Worm (Caenorhabditis elegans): ENCODE measurements around the gene taap-1.
A peak's percentile ranks its signal among the peaks of the same experiment; 100 is the strongest.

Gene taap-1

DNA sequence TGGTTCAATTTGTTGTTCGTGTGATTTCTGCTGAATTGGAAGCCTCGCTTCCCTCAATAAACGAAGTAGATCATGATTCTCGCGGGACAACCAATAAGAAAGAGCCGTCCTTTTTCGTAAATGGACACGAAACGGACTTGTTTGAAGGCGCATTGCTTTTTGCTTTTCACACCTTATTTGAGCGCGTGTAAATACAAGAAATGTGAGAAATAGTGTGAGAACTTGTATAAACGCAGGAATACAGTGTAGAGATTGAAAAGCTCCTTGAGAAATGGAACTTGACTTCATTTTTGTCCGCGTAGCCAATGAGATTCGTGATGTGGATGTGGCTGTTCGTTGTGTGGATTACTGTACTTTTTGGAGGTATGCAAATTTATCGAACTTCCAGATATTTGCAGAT, 37.0 kb upstream of the taap-1 start, which contains the start of gene cht-2:
cht-2 (plus strand) TSS at position 301 of the 400 bp plus-strand sequence.
- TF ChIP-seq nhr-76 (tag; optimal IDR thresholded peaks at IDR 0.05) (no peak), tbx-2 (tag; optimal IDR thresholded peaks at IDR 0.05) (no peak), sea-2 (GFP tag; optimal IDR thresholded peaks at IDR 0.05) (no peak), fkh-2 (tag; optimal IDR thresholded peaks at IDR 0.05) (no peak), elt-2 (tag; optimal IDR thresholded peaks at IDR 0.05) (no peak), unc-62 (GFP tag; optimal IDR thresholded peaks at IDR 0.05) (no peak), nhr-11 (tag; optimal IDR thresholded peaks at IDR 0.05) (no peak), daf-12 (tag; optimal IDR thresholded peaks at IDR 0.05) (no peak)

DNA sequence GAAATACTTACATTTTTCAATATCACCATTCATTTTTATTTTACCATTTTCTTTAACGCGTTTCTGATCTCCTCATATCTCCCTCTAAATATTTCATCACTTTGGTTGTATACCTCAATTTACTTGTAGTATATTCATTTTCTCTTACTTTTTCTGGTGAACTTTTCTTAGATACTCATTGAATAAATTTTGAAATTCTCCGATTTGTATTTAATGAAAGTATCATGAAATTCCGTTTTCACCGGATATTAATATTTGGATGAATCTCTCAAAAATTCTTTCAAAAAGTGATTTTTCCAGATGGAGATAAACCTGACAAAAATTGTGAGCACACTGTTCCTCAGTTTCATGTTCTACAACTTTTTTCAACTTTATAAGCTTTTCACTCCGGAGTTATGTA, 34.5 kb upstream of the taap-1 start, which contains the start of gene T13H5.8:
T13H5.8 (plus strand) TSS at position 301 of the 400 bp plus-strand sequence.
- TF ChIP-seq lsy-12 (tag; optimal IDR thresholded peaks at IDR 0.05) (no peak), nhr-43 (tag; optimal IDR thresholded peaks at IDR 0.05; ENCODE audit: poor library complexity, severe bottlenecking) (no peak), ceh-9 (tag; optimal IDR thresholded peaks at IDR 0.05) (no peak), nfya-1 (tag; optimal IDR thresholded peaks at IDR 0.05; ENCODE audit: insufficient read depth) (no peak), ceh-28 (tag; optimal IDR thresholded peaks at IDR 0.05) (no peak), ceh-82 (tag; optimal IDR thresholded peaks at IDR 0.05) (no peak), unc-39 (tag; optimal IDR thresholded peaks at IDR 0.05) (no peak), nhr-12 (tag; optimal IDR thresholded peaks at IDR 0.05) (no peak), nhr-76 (tag; optimal IDR thresholded peaks at IDR 0.05) (no peak), aly-2 (tag; optimal IDR thresholded peaks at IDR 0.05) (no peak), unc-62 (GFP tag; optimal IDR thresholded peaks at IDR 0.05) (no peak), fos-1 (tag; optimal IDR thresholded peaks at IDR 0.05) (no peak), sea-2 (GFP tag; optimal IDR thresholded peaks at IDR 0.05) (no peak), nhr-23 (tag; optimal IDR thresholded peaks at IDR 0.05) (no peak)

DNA sequence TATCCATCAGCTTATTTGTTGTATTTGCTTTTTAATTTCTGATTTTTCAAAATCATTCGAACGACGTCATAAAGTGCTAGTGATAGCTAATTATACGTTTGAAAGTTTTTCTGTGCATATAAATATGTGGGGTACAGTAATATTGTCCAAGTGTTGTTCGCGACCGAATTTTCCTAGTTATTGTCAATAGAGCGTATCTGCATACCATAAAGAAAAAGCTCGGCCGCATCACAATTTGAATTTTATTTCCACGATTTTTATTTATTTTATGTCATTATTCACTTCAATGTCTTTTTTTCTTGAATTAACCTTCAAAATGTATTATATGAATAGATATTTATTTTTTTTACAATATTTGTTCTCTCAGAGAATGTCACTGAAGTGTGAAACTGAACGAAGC, 33.1 kb upstream of the taap-1 start, which contains the start of gene rnh-2:
rnh-2 (plus strand) TSS at position 368 of the 400 bp plus-strand sequence.
- no peak for TF ChIP-seq sea-2 (GFP tag; optimal IDR thresholded peaks at IDR 0.05)
- no peak for TF ChIP-seq tbx-2 (tag; optimal IDR thresholded peaks at IDR 0.05)
- no peak for TF ChIP-seq egl-5 (tag; optimal IDR thresholded peaks at IDR 0.05)
- no peak for TF ChIP-seq nhr-237 (tag; optimal IDR thresholded peaks at IDR 0.05)
- no peak for TF ChIP-seq pqm-1 (tag; optimal IDR thresholded peaks at IDR 0.05)
- TF ChIP-seq lsy-12 (tag; optimal IDR thresholded peaks at IDR 0.05), result peak; percentile 14
- no peak for TF ChIP-seq nhr-12 (tag; optimal IDR thresholded peaks at IDR 0.05)
- TF ChIP-seq ceh-82 (tag; optimal IDR thresholded peaks at IDR 0.05), result no peak
- no peak for TF ChIP-seq ZK546.5 (tag; optimal IDR thresholded peaks at IDR 0.05)
- TF ChIP-seq ztf-4 (tag; optimal IDR thresholded peaks at IDR 0.05), result no peak
- peak; percentile 42 for TF ChIP-seq elt-2 (tag; optimal IDR thresholded peaks at IDR 0.05)
- no peak for TF ChIP-seq elt-1 (tag; optimal IDR thresholded peaks at IDR 0.05)
- no peak for TF ChIP-seq mml-1 (tag; optimal IDR thresholded peaks at IDR 0.05)
- TF ChIP-seq unc-62 (GFP tag; optimal IDR thresholded peaks at IDR 0.05), result no peak
- TF ChIP-seq nfya-1 (tag; optimal IDR thresholded peaks at IDR 0.05; ENCODE audit: insufficient read depth), result peak; percentile 60
- TF ChIP-seq nhr-77 (tag; optimal IDR thresholded peaks at IDR 0.05), result no peak
- TF ChIP-seq snpc-4 (tag; optimal IDR thresholded peaks at IDR 0.05), result peak; percentile 73
- TF ChIP-seq egl-27 (tag; optimal IDR thresholded peaks at IDR 0.05), result no peak
- TF ChIP-seq nhr-76 (tag; optimal IDR thresholded peaks at IDR 0.05), result peak; percentile 28
- no peak for TF ChIP-seq zag-1 (tag; optimal IDR thresholded peaks at IDR 0.05)
- no peak for TF ChIP-seq daf-12 (tag; optimal IDR thresholded peaks at IDR 0.05)
- no peak for TF ChIP-seq aly-2 (tag; optimal IDR thresholded peaks at IDR 0.05)
- TF ChIP-seq elt-3 (tag; optimal IDR thresholded peaks at IDR 0.05), result no peak
- TF ChIP-seq ama-1 (optimal IDR thresholded peaks at IDR 0.05), result no peak
- no peak for TF ChIP-seq fkh-2 (tag; optimal IDR thresholded peaks at IDR 0.05)
- no peak for TF ChIP-seq fkh-10 (GFP tag; optimal IDR thresholded peaks at IDR 0.05)
- peak; percentile 58 for TF ChIP-seq nhr-43 (tag; optimal IDR thresholded peaks at IDR 0.05; ENCODE audit: poor library complexity, severe bottlenecking)
- TF ChIP-seq R02D3.7 (tag; optimal IDR thresholded peaks at IDR 0.05), result peak; percentile 46
- no peak for TF ChIP-seq ztf-11 (tag; optimal IDR thresholded peaks at IDR 0.05)
- TF ChIP-seq lin-39 (tag; optimal IDR thresholded peaks at IDR 0.05), result no peak
- TF ChIP-seq lin-15B (tag; optimal IDR thresholded peaks at IDR 0.05), result peak; percentile 85
- TF ChIP-seq mdl-1 (tag; optimal IDR thresholded peaks at IDR 0.05), result no peak
- TF ChIP-seq jun-1 (tag; optimal IDR thresholded peaks at IDR 0.05), result no peak
- no peak for TF ChIP-seq skn-1 (tag; optimal IDR thresholded peaks at IDR 0.05)
- no peak for TF ChIP-seq nhr-28 (tag; optimal IDR thresholded peaks at IDR 0.05)
- TF ChIP-seq ceh-9 (tag; optimal IDR thresholded peaks at IDR 0.05), result no peak
- TF ChIP-seq nhr-11 (tag; optimal IDR thresholded peaks at IDR 0.05), result no peak
- peak; percentile 83 for TF ChIP-seq nhr-23 (tag; optimal IDR thresholded peaks at IDR 0.05)
- TF ChIP-seq nhr-67 (tag; optimal IDR thresholded peaks at IDR 0.05), result no peak
- peak; percentile 92 for TF ChIP-seq pha-4 (tag; optimal IDR thresholded peaks at IDR 0.05)
- TF ChIP-seq hmg-11 (tag; optimal IDR thresholded peaks at IDR 0.05), result no peak
- no peak for TF ChIP-seq ceh-28 (tag; optimal IDR thresholded peaks at IDR 0.05)
- no peak for TF ChIP-seq ceh-16 (tag; optimal IDR thresholded peaks at IDR 0.05)
- peak; percentile 52 for TF ChIP-seq nhr-25 (tag; optimal IDR thresholded peaks at IDR 0.05)
- TF ChIP-seq unc-39 (tag; optimal IDR thresholded peaks at IDR 0.05), result no peak
- TF ChIP-seq fos-1 (tag; optimal IDR thresholded peaks at IDR 0.05), result no peak
- no peak for TF ChIP-seq eor-1 (tag; optimal IDR thresholded peaks at IDR 0.05)
